Fruit fly (Drosophila melanogaster) whole organism, pupa: ENCODE results near the gene CG14304.
A peak's percentile ranks its signal among the peaks of the same experiment; 100 is the strongest.

Experiments used
- CG10348 ChIP-seq: fragments of 200-800 bp; sonication (Bioruptor generic); IDR thresholded peaks from 2 replicates; pipeline ENCODE4 v1.3.6; 2022; ENCODE audit warnings: missing biosample characterization, missing genetic modification characterization
- CG12605 ChIP-seq: fragments of 200-800 bp; sonication (Bioruptor generic); IDR thresholded peaks from 2 replicates; pipeline ENCODE4 v1.3.6; 2022; ENCODE audit warnings: missing biosample characterization, missing genetic modification characterization
- CG13204 ChIP-seq: fragments of 200-800 bp; sonication (Bioruptor generic); optimal IDR thresholded peaks from 2 replicates; lab custom pipeline; 2018; ENCODE audit warnings: missing biosample characterization, mild to moderate bottlenecking, missing genetic modification characterization, moderate library complexity
- CG14655 ChIP-seq: fragments of 200-800 bp; sonication (Bioruptor generic); optimal IDR thresholded peaks from 3 replicates; lab custom pipeline; 2017; ENCODE audit warnings: mild to moderate bottlenecking, missing biosample characterization, missing genetic modification reagents, missing genetic modification characterization
- CG15710 ChIP-seq: fragments of 200-800 bp; sonication (Bioruptor generic); optimal IDR thresholded peaks from 2 replicates; lab custom pipeline; 2018; ENCODE audit warnings: missing biosample characterization, mild to moderate bottlenecking, missing genetic modification characterization, moderate library complexity
- CG17806 ChIP-seq: fragments of 200-800 bp; sonication (Bioruptor generic); optimal IDR thresholded peaks from 2 replicates; lab custom pipeline; 2018; ENCODE audit warnings: missing biosample characterization, mild to moderate bottlenecking, missing genetic modification characterization, moderate library complexity
- CG32121 ChIP-seq: fragments of 200-800 bp; sonication (Bioruptor generic); IDR thresholded peaks from 2 replicates; pipeline ENCODE4 v1.3.6; 2022; ENCODE audit warnings: missing biosample characterization, missing genetic modification characterization
- CG34367 ChIP-seq: fragments of 200-800 bp; sonication (Bioruptor generic); optimal IDR thresholded peaks from 2 replicates; lab custom pipeline; 2018; ENCODE audit warnings: missing biosample characterization, mild to moderate bottlenecking, missing genetic modification characterization
- CG4496 ChIP-seq: fragments of 200-800 bp; sonication (Bioruptor generic); IDR thresholded peaks from 3 replicates; pipeline ENCODE4 v1.3.6; 2022; ENCODE audit warnings: missing biosample characterization, missing genetic modification characterization
- CG8159 ChIP-seq: fragments of 200-800 bp; sonication (Bioruptor generic); optimal IDR thresholded peaks from 3 replicates; lab custom pipeline; 2018; ENCODE audit warnings: missing biosample characterization, mild to moderate bottlenecking, missing genetic modification characterization, moderate library complexity
- CG8301 ChIP-seq: fragments of 200-800 bp; sonication (Bioruptor generic); optimal IDR thresholded peaks from 2 replicates; lab custom pipeline; 2018; ENCODE audit warnings: missing biosample characterization, mild to moderate bottlenecking, missing genetic modification characterization
- CG9948 ChIP-seq: fragments of 200-800 bp; sonication (Bioruptor generic); optimal IDR thresholded peaks from 2 replicates; lab custom pipeline; 2018; ENCODE audit warnings: missing biosample characterization, mild to moderate bottlenecking, missing genetic modification characterization, moderate library complexity
- D1 ChIP-seq: fragments of 200-800 bp; sonication (Bioruptor generic); optimal IDR thresholded peaks from 2 replicates; lab custom pipeline; 2018; ENCODE audit warnings: missing biosample characterization, mild to moderate bottlenecking, missing genetic modification characterization, moderate library complexity
- EcR ChIP-seq: fragments of 200-800 bp; sonication (Bioruptor generic); optimal IDR thresholded peaks from 3 replicates; lab custom pipeline; 2019; ENCODE audit warnings: missing biosample characterization, missing genetic modification characterization, mild to moderate bottlenecking, moderate library complexity, missing genetic modification reagents
- Ets98B ChIP-seq: fragments of 200-800 bp; sonication (Bioruptor generic); IDR thresholded peaks from 2 replicates; pipeline ENCODE4 v1.3.6; 2022; ENCODE audit warnings: missing biosample characterization, missing genetic modification characterization
- Pif1A ChIP-seq: fragments of 200-800 bp; sonication (Bioruptor generic); optimal IDR thresholded peaks from 3 replicates; lab custom pipeline; 2016; ENCODE audit warnings: missing biosample characterization, missing genetic modification characterization
- Pif1B ChIP-seq: fragments of 200-800 bp; sonication (Bioruptor generic); optimal IDR thresholded peaks from 3 replicates; lab custom pipeline; 2016; ENCODE audit warnings: missing biosample characterization, missing genetic modification characterization
- Snoo ChIP-seq: fragments of 200-800 bp; sonication (Bioruptor generic); optimal IDR thresholded peaks from 3 replicates; lab custom pipeline; 2017; ENCODE audit warnings: missing biosample characterization, mild to moderate bottlenecking, missing genetic modification characterization, inconsistent platforms
- fd96Ca ChIP-seq: fragments of 200-800 bp; sonication (Bioruptor generic); IDR thresholded peaks from 3 replicates; pipeline ENCODE4 v1.3.6; 2022; ENCODE audit warnings: missing biosample characterization, missing genetic modification characterization
- gl ChIP-seq: fragments of 200-800 bp; sonication (Bioruptor generic); optimal IDR thresholded peaks from 2 replicates; lab custom pipeline; 2018; ENCODE audit warnings: missing biosample characterization, mild to moderate bottlenecking, missing genetic modification characterization
- rn ChIP-seq: fragments of 200-800 bp; sonication (Bioruptor generic); IDR thresholded peaks from 2 replicates; pipeline ENCODE4 v1.3.6; 2022; ENCODE audit warnings: missing biosample characterization, missing genetic modification characterization

Gene CG14304

dm6 chr3R:18621230-18621629, at the start of gene CG14304:
CG14304 (minus strand) TSS chr3R:18621327.
- TF ChIP-seq CG32121 (GFP tag; lab: Robert Waterston, UW), result no peak
- no peak for TF ChIP-seq CG12605
- no peak for TF ChIP-seq CG10348
- TF ChIP-seq CG14655, result no peak
- TF ChIP-seq Snoo, result peak; percentile 26
- TF ChIP-seq CG15710 (tag; lab: Kevin White, UChicago), result no peak
- TF ChIP-seq gl (tag; lab: Kevin White, UChicago), result no peak
- no peak for TF ChIP-seq CG17806 (tag; lab: Kevin White, UChicago)
- peak; percentile 28; the same call in 1 of the 2 replicates for TF ChIP-seq Ets98B (GFP tag; lab: Robert Waterston, UW)
- no peak for TF ChIP-seq CG8301
- TF ChIP-seq CG4496 (GFP tag; lab: Robert Waterston, UW), result peak; percentile 58

DNA sequence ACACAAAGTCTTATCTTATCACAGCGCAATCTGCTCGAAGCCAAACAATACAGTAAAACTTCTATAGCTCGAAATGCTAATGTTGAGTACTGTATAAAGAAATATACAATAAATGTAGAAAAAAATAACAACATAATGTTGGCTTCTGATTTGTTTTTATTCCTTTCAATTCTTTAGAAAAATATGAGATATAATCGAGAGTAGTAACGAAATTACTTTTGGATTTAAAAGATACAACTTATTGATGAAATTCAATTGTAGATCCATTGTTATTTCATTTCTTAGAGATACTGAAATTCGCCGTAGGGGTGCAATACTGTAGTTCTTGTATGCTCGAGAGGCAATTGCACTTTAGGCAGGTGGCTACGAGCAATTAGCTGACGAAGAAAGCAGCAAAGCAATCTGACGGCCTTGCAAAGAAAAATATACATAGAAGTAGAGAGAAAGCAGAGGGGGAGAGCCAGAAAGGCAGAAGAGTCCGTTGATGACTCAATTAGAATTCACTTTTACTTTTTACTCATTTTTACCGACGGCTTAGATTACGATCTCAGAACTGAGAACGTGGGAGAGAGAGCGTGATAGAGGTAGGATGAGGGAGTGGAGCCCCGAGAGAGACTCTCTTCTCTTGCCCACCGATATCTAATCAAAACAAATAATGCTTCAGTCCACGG, 49.4 kb upstream of the CG14304 start:
- TF ChIP-seq CG14655 (no peak), Snoo (peak; percentile 14), fd96Ca (GFP tag; lab: Robert Waterston, UW) (0 out of 3 replicates have a peak, but pooled peaks have one; percentile 32), CG4496 (GFP tag; lab: Robert Waterston, UW) (0 out of 3 replicates have a peak, but pooled peaks have one; percentile 43), CG13204 (GFP tag; lab: Kevin White, UChicago) (no peak), CG15710 (tag; lab: Kevin White, UChicago) (peak; percentile 46), Ets98B (GFP tag; lab: Robert Waterston, UW) (no peak), Pif1B (GFP tag; lab: Kevin White, UChicago) (peak; percentile 52), CG9948 (tag; lab: Kevin White, UChicago) (peak; percentile 42)

dm6 chr3R:18669812-18670211, 48.7 kb upstream of the CG14304 start:
- 0 out of 2 replicates have a peak, but pooled peaks have one; percentile 18 for TF ChIP-seq rn
- peak; percentile 70 for TF ChIP-seq CG17806 (tag; lab: Kevin White, UChicago)
- peak; percentile 37 for TF ChIP-seq Snoo
- no peak for TF ChIP-seq CG14655
- TF ChIP-seq CG8301, result peak; percentile 78
- TF ChIP-seq CG4496 (GFP tag; lab: Robert Waterston, UW), result peak; percentile 85
- TF ChIP-seq CG9948 (tag; lab: Kevin White, UChicago), result peak; percentile 66
- TF ChIP-seq CG12605, result no peak; the same call in none of the 2 replicates
- peak; percentile 73 for TF ChIP-seq CG8159 (tag; lab: Kevin White, UChicago)
- TF ChIP-seq CG32121 (GFP tag; lab: Robert Waterston, UW), result peak; percentile 78
- no peak; the same call in 1 of the 2 replicates for TF ChIP-seq Ets98B (GFP tag; lab: Robert Waterston, UW)
- peak; percentile 71 for TF ChIP-seq Pif1A (GFP tag; lab: Kevin White, UChicago)
- TF ChIP-seq fd96Ca (GFP tag; lab: Robert Waterston, UW), result peak; percentile 57; the same call in 1 of the 3 replicates
- peak; percentile 63 for TF ChIP-seq CG34367 (tag; lab: Kevin White, UChicago)
- TF ChIP-seq EcR, result no peak
- 0 out of 2 replicates have a peak, but pooled peaks have one; percentile 28 for TF ChIP-seq CG10348
- TF ChIP-seq Pif1B (GFP tag; lab: Kevin White, UChicago), result peak; percentile 48
- TF ChIP-seq D1 (tag; lab: Kevin White, UChicago), result no peak
- peak; percentile 24 for TF ChIP-seq gl (tag; lab: Kevin White, UChicago)
- no peak for TF ChIP-seq CG13204 (GFP tag; lab: Kevin White, UChicago)
- peak; percentile 76 for TF ChIP-seq CG15710 (tag; lab: Kevin White, UChicago)

DNA sequence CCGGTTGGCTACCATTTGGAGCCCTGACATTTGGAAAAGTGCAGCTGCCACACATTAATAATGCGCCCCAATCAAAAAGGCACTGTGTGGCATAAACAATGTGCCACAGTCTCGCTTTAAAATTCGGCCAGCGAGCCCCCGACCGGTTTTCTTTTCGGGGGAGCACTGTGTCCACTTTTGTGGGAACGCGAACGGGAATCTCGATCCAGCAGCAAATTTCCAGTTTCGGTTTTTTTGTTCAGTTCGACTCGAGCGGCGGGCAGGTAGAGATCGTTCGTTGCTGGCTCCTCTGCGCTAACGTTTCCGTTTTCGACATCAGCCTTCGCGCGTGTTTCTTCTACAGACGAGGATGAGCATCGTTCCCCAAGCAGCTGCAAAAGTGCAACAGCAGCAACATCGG, 48.0 kb upstream of the CG14304 start, which contains the start of gene CG7702:
Gene CG7702, plus strand, starts transcription at position 239 of the 400 bp plus-strand sequence.
- no peak for TF ChIP-seq CG15710 (tag; lab: Kevin White, UChicago)
- no peak for TF ChIP-seq CG9948 (tag; lab: Kevin White, UChicago)
- no peak for TF ChIP-seq fd96Ca (GFP tag; lab: Robert Waterston, UW)
- no peak for TF ChIP-seq Pif1A (GFP tag; lab: Kevin White, UChicago)
- TF ChIP-seq CG34367 (tag; lab: Kevin White, UChicago), result no peak
- no peak for TF ChIP-seq CG17806 (tag; lab: Kevin White, UChicago)
- peak; percentile 57; the same call in 1 of the 3 replicates for TF ChIP-seq CG4496 (GFP tag; lab: Robert Waterston, UW)
- TF ChIP-seq Snoo, result no peak
- no peak for TF ChIP-seq CG8159 (tag; lab: Kevin White, UChicago)
- TF ChIP-seq Pif1B (GFP tag; lab: Kevin White, UChicago), result no peak
- no peak for TF ChIP-seq rn
- TF ChIP-seq CG8301, result no peak
- TF ChIP-seq gl (tag; lab: Kevin White, UChicago), result no peak
- no peak for TF ChIP-seq CG13204 (GFP tag; lab: Kevin White, UChicago)
- no peak for TF ChIP-seq CG14655
- no peak for TF ChIP-seq CG32121 (GFP tag; lab: Robert Waterston, UW)
- peak; percentile 73 for TF ChIP-seq EcR
- peak; percentile 27; the same call in 1 of the 2 replicates for TF ChIP-seq Ets98B (GFP tag; lab: Robert Waterston, UW)
- TF ChIP-seq, all 21 proteins: peak for 3

- TF ChIP-seq CG9948 (tag; lab: Kevin White, UChicago), result no peak
- TF ChIP-seq EcR, result peak; percentile 67
- TF ChIP-seq, all 21 proteins: peak for 1
Measured at dm6 chr3R:18667659-18668248, 46.6 kb upstream of the CG14304 start, which contains the start of gene CG31229. CG31229 (plus strand) TSS chr3R:18667852.
